Worm (Caenorhabditis elegans) whole organism, L2 larva: ENCODE measurements around the gene lin-38.

Source experiments
- C34F6.9 ChIP-seq: fragments of 150-350 bp; optimal IDR thresholded peaks from 2 replicates; lab custom pipeline; 2014; ENCODE audit warnings: missing biosample characterization, missing genetic modification characterization
- F13H6.1 ChIP-seq: sonication (generic microtip); optimal IDR thresholded peaks from 2 replicates; lab custom pipeline; 2016; ENCODE audit warnings: missing genetic modification characterization, missing compliant biosample characterization
- ZK546.5 ChIP-seq: sonication (generic microtip); optimal IDR thresholded peaks from 2 replicates; lab custom pipeline; 2017; ENCODE audit warnings: missing biosample characterization, missing genetic modification characterization
- aly-2 ChIP-seq: fragments of 150-350 bp; optimal IDR thresholded peaks from 2 replicates; lab custom pipeline; 2014; ENCODE audit warnings: missing biosample characterization, missing genetic modification characterization
- blmp-1 ChIP-seq: sonication (generic microtip); optimal IDR thresholded peaks from 2 replicates; lab custom pipeline; 2017; ENCODE audit warnings: missing genetic modification characterization, mild to moderate bottlenecking, missing compliant biosample characterization, antibody characterized with exemption, moderate library complexity; ENCODE audit not compliant: insufficient read depth
- ceh-16 ChIP-seq: fragments of 150-350 bp; optimal IDR thresholded peaks from 2 replicates; lab custom pipeline; 2014; ENCODE audit warnings: missing biosample characterization, missing genetic modification characterization
- crh-2 ChIP-seq: sonication (generic microtip); optimal IDR thresholded peaks from 2 replicates; lab custom pipeline; 2017; ENCODE audit warnings: missing biosample characterization, missing genetic modification characterization
- dmd-4 ChIP-seq: sonication (generic microtip); optimal IDR thresholded peaks from 2 replicates; lab custom pipeline; 2017; ENCODE audit warnings: missing biosample characterization, missing genetic modification characterization
- elt-1 ChIP-seq: fragments of 150-350 bp; optimal IDR thresholded peaks from 2 replicates; lab custom pipeline; 2014; ENCODE audit warnings: missing biosample characterization, missing genetic modification characterization
- elt-3 ChIP-seq: sonication (generic microtip); optimal IDR thresholded peaks from 2 replicates; lab custom pipeline; 2017; ENCODE audit warnings: missing biosample characterization, missing genetic modification characterization
- fos-1 ChIP-seq: fragments of 150-350 bp; optimal IDR thresholded peaks from 2 replicates; lab custom pipeline; 2014; ENCODE audit warnings: missing biosample characterization, missing genetic modification characterization
- gmeb-1 ChIP-seq: fragments of 150-350 bp; optimal IDR thresholded peaks from 2 replicates; lab custom pipeline; 2014; ENCODE audit warnings: missing biosample characterization, missing genetic modification characterization
- lin-11 ChIP-seq: fragments of 150-350 bp; sonication (generic microtip); optimal IDR thresholded peaks from 2 replicates; lab custom pipeline; 2014; ENCODE audit warnings: missing biosample characterization, missing genetic modification characterization, inconsistent platforms, mixed read lengths
- lin-13 ChIP-seq: fragments of 150-350 bp; optimal IDR thresholded peaks from 2 replicates; lab custom pipeline; 2014; ENCODE audit warnings: missing biosample characterization, missing genetic modification reagents, missing genetic modification characterization
- lsy-2 ChIP-seq, 2 experiments: fragments of 150-350 bp in 1 of 2; sonication (generic microtip) in 1 of 2; optimal IDR thresholded peaks; 2 replicates each; lab custom pipeline; 2014 to 2017; ENCODE audit warnings: missing biosample characterization in 2 of 2, missing genetic modification characterization in 2 of 2
- mab-5 ChIP-seq: fragments of 150-350 bp; optimal IDR thresholded peaks from 2 replicates; lab custom pipeline; 2014; ENCODE audit warnings: missing biosample characterization, missing genetic modification characterization
- mbf-1 ChIP-seq: sonication (generic microtip); optimal IDR thresholded peaks from 2 replicates; lab custom pipeline; 2017; ENCODE audit warnings: missing biosample characterization, missing genetic modification characterization
- mdl-1 ChIP-seq, 2 experiments: fragments of 150-350 bp in 1 of 2; sonication (generic microtip) in 1 of 2; optimal IDR thresholded peaks; 2 replicates each; lab custom pipeline; 2017; ENCODE audit warnings: missing biosample characterization in 2 of 2, missing genetic modification characterization in 2 of 2
- nhr-11 ChIP-seq: fragments of 150-350 bp; optimal IDR thresholded peaks from 2 replicates; lab custom pipeline; 2014; ENCODE audit warnings: missing biosample characterization, missing genetic modification characterization
- nhr-12 ChIP-seq: fragments of 150-350 bp; optimal IDR thresholded peaks from 2 replicates; lab custom pipeline; 2014; ENCODE audit warnings: missing biosample characterization, missing genetic modification characterization
- nhr-129 ChIP-seq: fragments of 150-350 bp; optimal IDR thresholded peaks from 2 replicates; lab custom pipeline; 2014; ENCODE audit warnings: missing biosample characterization, missing genetic modification characterization
- nhr-21 ChIP-seq: fragments of 150-350 bp; optimal IDR thresholded peaks from 2 replicates; lab custom pipeline; 2014; ENCODE audit warnings: missing biosample characterization, missing genetic modification characterization
- nhr-23 ChIP-seq: fragments of 150-350 bp; optimal IDR thresholded peaks from 2 replicates; lab custom pipeline; 2014; ENCODE audit warnings: missing biosample characterization, missing genetic modification reagents, missing genetic modification characterization
- nhr-25 ChIP-seq: fragments of 150-350 bp; sonication (generic microtip); optimal IDR thresholded peaks from 3 replicates; lab custom pipeline; 2014; ENCODE audit warnings: missing biosample characterization, missing genetic modification characterization
- nhr-6 ChIP-seq: fragments of 150-350 bp; optimal IDR thresholded peaks from 2 replicates; lab custom pipeline; 2014; ENCODE audit warnings: missing biosample characterization, missing genetic modification characterization
- peb-1 ChIP-seq: fragments of 150-350 bp; optimal IDR thresholded peaks from 2 replicates; lab custom pipeline; 2014; ENCODE audit warnings: missing biosample characterization, missing genetic modification characterization
- sem-4 ChIP-seq: fragments of 150-350 bp; optimal IDR thresholded peaks from 2 replicates; lab custom pipeline; 2014; ENCODE audit warnings: missing biosample characterization, missing genetic modification reagents, missing genetic modification characterization
- skn-1 ChIP-seq: sonication (generic microtip); optimal IDR thresholded peaks from 2 replicates; lab custom pipeline; 2017; ENCODE audit warnings: missing biosample characterization, missing genetic modification characterization
- sma-3 ChIP-seq: sonication (generic microtip); optimal IDR thresholded peaks from 2 replicates; lab custom pipeline; 2016; ENCODE audit warnings: missing genetic modification reagents, missing genetic modification characterization, missing compliant biosample characterization
- sma-9 ChIP-seq, 2 experiments: fragments of 150-350 bp in 1 of 2; sonication (generic microtip) in 1 of 2; optimal IDR thresholded peaks; 2 replicates each; lab custom pipeline; 2014 to 2016; ENCODE audit warnings: missing genetic modification characterization in 2 of 2, mild to moderate bottlenecking in 1 of 2, missing biosample characterization in 1 of 2, missing compliant biosample characterization in 1 of 2, missing genetic modification reagents in 1 of 2, moderate library complexity in 1 of 2
- snpc-4 ChIP-seq: fragments of 150-350 bp; optimal IDR thresholded peaks from 2 replicates; lab custom pipeline; 2014; ENCODE audit warnings: missing biosample characterization, missing genetic modification characterization
- unc-39 ChIP-seq: fragments of 150-350 bp; optimal IDR thresholded peaks from 2 replicates; lab custom pipeline; 2014; ENCODE audit warnings: missing biosample characterization, missing genetic modification characterization
- unc-55 ChIP-seq: fragments of 150-350 bp; sonication (generic microtip); optimal IDR thresholded peaks from 3 replicates; lab custom pipeline; 2014; ENCODE audit warnings: missing biosample characterization, missing genetic modification reagents, missing genetic modification characterization
- zag-1 ChIP-seq: fragments of 150-350 bp; optimal IDR thresholded peaks from 2 replicates; lab custom pipeline; 2014; ENCODE audit warnings: missing biosample characterization, missing genetic modification characterization
- ztf-1 ChIP-seq: fragments of 200-800 bp; sonication (Bioruptor generic); conservative IDR thresholded peaks from 2 replicates; pipeline ENCODE4 v1.3.6; 2022; ENCODE audit warnings: missing genetic modification characterization, missing compliant biosample characterization

lin-38 gene

ce11 chrII:13595279-13595678 is 19.6 kb downstream of the lin-38 start:
- no peak for TF ChIP-seq nhr-6 (tag; lab: Kevin White, UChicago)
- no peak for TF ChIP-seq nhr-25 (tag; lab: Kevin White, UChicago)
- TF ChIP-seq ceh-16 (tag; lab: Kevin White, UChicago) = no peak
- no peak for TF ChIP-seq nhr-129 (tag; lab: Kevin White, UChicago)
- TF ChIP-seq sma-9 (GFP tag; optimal IDR thresholded peaks at IDR 0.05; lab: Kevin White, UChicago) = no peak
- TF ChIP-seq sma-9 (tag; optimal IDR thresholded peaks at IDR 0.05; lab: Kevin White, UChicago) = no peak
- no peak for TF ChIP-seq mbf-1 (tag; lab: Kevin White, UChicago)
- no peak for TF ChIP-seq nhr-11
- TF ChIP-seq elt-3 (tag; lab: Kevin White, UChicago) = no peak
- no peak for TF ChIP-seq skn-1 (tag; lab: Kevin White, UChicago)
- no peak for TF ChIP-seq gmeb-1 (tag; lab: Kevin White, UChicago)
- no peak for TF ChIP-seq peb-1 (tag; lab: Kevin White, UChicago)
- TF ChIP-seq mab-5 = no peak
- TF ChIP-seq blmp-1 = no peak
- TF ChIP-seq ztf-1 = no peak
- TF ChIP-seq elt-1 (tag; lab: Kevin White, UChicago) = no peak

ce11 chrII:13596505-13596977 is 20.8 kb downstream of the lin-38 start, which contains the start of the genes fbxc-23 and csc-1:
fbxc-23 (minus strand) TSS chrII:13596555.
csc-1 (plus strand) TSS chrII:13596955.
- TF ChIP-seq snpc-4 (tag; lab: Kevin White, UChicago) (peak; percentile 62), sem-4 (no peak), F13H6.1 (tag; lab: Kevin White, UChicago) (peak; percentile 10), crh-2 (tag; lab: Kevin White, UChicago) (peak; percentile 31), lsy-2 (tag; optimal IDR thresholded peaks at IDR 0.05; lab: Kevin White, UChicago) (peak; percentile 91 to 98), blmp-1 (no peak), sma-3 (peak; percentile 38), gmeb-1 (tag; lab: Kevin White, UChicago) (peak; percentile 90), dmd-4 (no peak), mdl-1 (tag; optimal IDR thresholded peaks at IDR 0.05; lab: Kevin White, UChicago) (no peak), fos-1 (peak; percentile 2), unc-39 (tag; lab: Kevin White, UChicago) (no peak), lin-13 (peak; percentile 49), C34F6.9 (tag; lab: Kevin White, UChicago) (peak; percentile 70), nhr-129 (tag; lab: Kevin White, UChicago) (peak; percentile 4), nhr-6 (tag; lab: Kevin White, UChicago) (no peak), unc-55 (GFP tag; lab: Kevin White, UChicago) (peak; percentile 60), nhr-12 (no peak), lin-11 (tag; lab: Kevin White, UChicago) (peak; percentile 51), nhr-25 (tag; lab: Kevin White, UChicago) (peak; percentile 16), elt-3 (tag; lab: Kevin White, UChicago) (no peak), nhr-21 (tag; lab: Kevin White, UChicago) (peak; percentile 15)

- TF ChIP-seq nhr-21 (tag; lab: Kevin White, UChicago) (no peak), nhr-11 (no peak), sem-4 (no peak)
These were observed 25.2 kb downstream of the lin-38 start, which contains the start of gene csp-1 for ce11 chrII:13600904-13601303. csp-1 (plus strand) TSS chrII:13601204.

DNA sequence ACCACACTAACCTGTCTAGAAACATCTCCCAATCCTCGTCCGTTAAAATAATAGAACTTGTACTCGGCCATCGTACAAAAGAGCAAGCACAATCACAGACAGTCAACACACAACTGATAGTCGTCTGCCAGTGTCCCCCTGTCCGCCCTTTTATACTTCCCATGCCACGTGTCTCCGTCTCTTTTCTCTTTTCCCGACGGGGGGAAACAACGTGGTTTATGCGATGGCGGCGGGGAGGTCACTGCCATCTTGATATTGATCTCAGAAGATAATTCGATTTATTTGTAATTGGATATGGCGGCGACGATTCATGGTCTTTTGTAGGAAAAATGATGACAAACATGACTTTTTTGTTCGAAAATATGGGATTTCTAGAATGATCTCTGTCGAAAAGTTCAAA is 33.9 kb downstream of the lin-38 start, which contains the start of gene gst-20:
TSS of gene gst-20 (minus strand) at position 170 of the 400 bp plus-strand sequence.
- TF ChIP-seq skn-1 (tag; lab: Kevin White, UChicago) (peak; percentile 36), zag-1 (tag; lab: Kevin White, UChicago) (no peak), lin-11 (tag; lab: Kevin White, UChicago) (no peak), F13H6.1 (tag; lab: Kevin White, UChicago) (peak; percentile 50), ceh-16 (tag; lab: Kevin White, UChicago) (no peak), sma-3 (peak; percentile 73), aly-2 (no peak), fos-1 (peak; percentile 35), nhr-129 (tag; lab: Kevin White, UChicago) (peak; percentile 6), nhr-23 (tag; lab: Kevin White, UChicago) (no peak), gmeb-1 (tag; lab: Kevin White, UChicago) (peak; percentile 21), nhr-21 (tag; lab: Kevin White, UChicago) (peak; percentile 68), blmp-1 (peak; percentile 62), nhr-11 (no peak), nhr-12 (no peak), ZK546.5 (no peak), nhr-25 (tag; lab: Kevin White, UChicago) (peak; percentile 76), mdl-1 (tag; optimal IDR thresholded peaks at IDR 0.05; lab: Kevin White, UChicago) (peak; percentile 35 to 76), crh-2 (tag; lab: Kevin White, UChicago) (peak; percentile 78), sma-9 (GFP tag; optimal IDR thresholded peaks at IDR 0.05; lab: Kevin White, UChicago) (peak; percentile 91), sma-9 (tag; optimal IDR thresholded peaks at IDR 0.05; lab: Kevin White, UChicago) (no peak)
